Fruit fly (Drosophila melanogaster) whole organism, larva: Measurements from ENCODE around the gene CG43219.

Experiments
- noc ChIP-seq: fragments of 200-800 bp; sonication (Bioruptor generic); optimal IDR thresholded peaks from 3 replicates; lab custom pipeline; 2019; ENCODE audit warnings: missing biosample characterization, mild to moderate bottlenecking, missing genetic modification characterization, moderate library complexity

CG43219 gene

DNA sequence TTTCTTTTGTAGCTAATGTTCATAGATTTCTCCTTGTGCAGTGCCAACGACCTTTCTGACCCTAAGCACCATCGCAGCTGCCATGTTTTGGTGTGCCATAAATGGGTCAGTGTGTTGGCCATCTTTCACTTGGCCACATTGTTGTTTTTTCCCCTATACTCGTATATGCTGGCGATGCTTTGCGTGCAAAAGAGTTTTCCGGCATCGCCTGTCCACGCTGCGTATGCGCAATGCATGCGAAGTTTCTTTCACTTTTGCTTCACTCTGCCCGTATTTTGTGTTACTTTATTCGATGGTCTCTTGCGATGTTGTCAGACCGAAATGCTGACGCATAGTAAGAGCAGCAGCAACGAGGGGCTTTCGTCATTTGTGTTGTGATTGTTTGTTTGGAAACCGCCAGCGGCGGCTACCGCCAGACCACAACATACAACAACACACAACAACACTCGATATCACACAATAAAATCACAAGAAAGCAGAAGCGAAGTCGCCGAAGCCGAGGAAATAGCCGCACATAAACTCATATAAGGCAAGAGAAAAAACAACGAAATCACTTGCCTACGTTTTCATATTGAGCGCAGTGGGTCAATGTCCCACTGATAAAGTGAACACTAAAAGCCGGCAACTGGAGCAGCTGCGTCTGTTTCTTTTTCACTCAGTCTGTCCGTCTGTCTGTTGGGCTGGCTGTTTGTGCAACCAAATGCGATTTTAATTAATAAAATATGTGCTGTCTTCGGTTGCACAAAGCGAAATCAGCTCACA, 41.4 kb downstream of the CG43219 start:
- TF ChIP-seq noc (tag; lab: Kevin White, UChicago): no peak

DNA sequence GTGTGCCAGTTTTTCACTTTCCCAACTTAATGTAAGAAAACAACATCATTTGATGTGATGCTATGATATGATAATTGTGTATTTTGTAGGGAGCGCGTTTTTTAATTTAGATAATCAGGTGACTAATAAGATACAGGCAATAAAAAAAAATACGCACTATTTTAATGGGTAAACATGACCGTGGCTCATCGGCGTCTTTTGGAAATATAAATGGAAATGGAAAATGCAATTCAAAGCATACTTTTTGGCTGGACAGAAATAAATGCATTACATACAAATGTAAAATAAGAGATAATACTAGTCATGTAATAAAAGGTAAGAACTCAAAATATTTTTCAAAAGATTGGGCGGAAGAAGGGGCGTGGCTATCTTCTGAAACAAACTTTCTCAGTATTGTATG, 42.2 kb downstream of the CG43219 start:
- no peak for TF ChIP-seq noc (tag; lab: Kevin White, UChicago)

DNA sequence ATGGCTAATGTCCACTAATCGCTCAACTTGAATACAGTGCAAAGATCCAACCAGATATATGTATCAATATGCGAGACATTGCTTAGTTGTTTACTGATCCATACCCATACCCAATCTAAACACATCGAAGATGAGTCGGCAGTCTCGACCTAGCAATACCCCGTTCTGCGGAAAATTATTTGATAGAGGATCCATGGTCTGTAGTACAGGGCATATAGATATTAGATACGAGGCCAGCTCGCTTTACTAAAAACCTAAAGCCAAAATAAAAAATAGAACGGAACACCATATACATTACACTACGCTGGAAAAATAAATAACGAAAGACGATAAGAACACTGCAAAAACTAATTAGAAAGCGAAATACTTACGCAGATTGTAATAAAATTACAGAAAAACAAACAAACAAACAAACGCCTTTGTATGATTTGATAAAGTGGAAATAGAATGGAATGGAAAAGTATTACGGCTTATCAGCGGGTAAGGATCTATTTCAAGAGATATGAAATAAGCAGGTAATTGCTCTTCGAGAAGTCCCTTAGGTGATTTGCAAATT, 46.0 kb downstream of the CG43219 start:
- TF ChIP-seq noc (tag; lab: Kevin White, UChicago): no peak

DNA sequence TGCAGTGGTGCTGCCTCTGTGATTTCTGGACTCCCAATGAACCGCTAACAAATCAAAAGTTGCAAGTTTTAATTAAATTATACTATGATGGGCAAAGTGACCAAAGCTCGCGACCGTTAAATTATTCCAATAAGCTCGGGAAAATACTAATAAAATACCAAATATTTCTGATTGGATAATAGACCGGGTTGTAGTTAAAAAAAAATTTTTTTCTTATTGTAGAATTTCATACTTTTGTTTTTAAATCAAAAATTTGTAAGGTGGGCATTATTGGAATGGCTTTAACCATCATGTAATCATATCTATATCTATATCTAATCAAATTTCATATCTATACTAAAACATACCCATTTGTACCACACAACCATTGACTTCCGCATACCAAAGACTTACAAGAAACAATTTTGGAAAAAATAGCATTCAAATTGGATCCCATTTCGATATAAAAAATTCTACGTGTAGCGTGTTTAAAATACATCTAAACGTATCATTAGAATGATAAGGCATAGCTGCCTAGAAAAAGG, 47.7 kb downstream of the CG43219 start, which contains the start of gene CG9391:
Gene CG9391 (minus strand): TSS at position 474 of the 524 bp plus-strand sequence.
- TF ChIP-seq noc (tag; lab: Kevin White, UChicago): no peak

DNA sequence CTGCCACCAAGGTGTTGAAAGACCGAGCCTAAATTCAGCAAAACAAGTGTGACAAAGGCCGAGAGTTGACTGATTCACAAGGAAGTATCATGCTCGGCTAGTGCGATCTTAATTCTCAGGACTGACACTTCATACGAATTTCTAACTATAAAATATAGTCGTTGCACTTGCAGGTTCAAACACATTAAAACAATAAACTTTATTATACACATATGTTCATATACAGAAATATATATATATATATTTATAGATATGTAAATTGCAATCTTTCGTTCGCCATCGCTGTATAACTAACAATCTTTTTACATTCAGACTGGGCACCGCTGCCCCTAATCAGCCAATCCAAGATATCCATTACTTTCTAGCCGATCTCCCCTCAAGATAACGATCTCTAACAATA, 50.3 kb downstream of the CG43219 start, which contains the start of gene CG9389:
Gene CG9389 (minus strand): TSS at position 101 of the 400 bp plus-strand sequence.
- TF ChIP-seq noc (tag; lab: Kevin White, UChicago): no peak
